Fruit fly (Drosophila melanogaster) whole organism, embryonic: Measurements from ENCODE around the gene CG32344.

ENCODE experiments used
- B-H1 ChIP-seq: fragments of 200-800 bp; sonication (Bioruptor generic); IDR thresholded peaks from 3 replicates; pipeline ENCODE4 v1.3.6; 2022; ENCODE audit warnings: missing biosample characterization, missing genetic modification characterization
- BtbVII ChIP-seq: fragments of 200-800 bp; sonication (Bioruptor generic); optimal IDR thresholded peaks from 3 replicates; lab custom pipeline; 2017; ENCODE audit warnings: missing biosample characterization, mild to moderate bottlenecking, missing genetic modification characterization
- CG10462 ChIP-seq: fragments of 200-800 bp; sonication (Bioruptor generic); optimal IDR thresholded peaks from 2 replicates; lab custom pipeline; 2016; ENCODE audit warnings: missing biosample characterization, missing genetic modification characterization
- CG10565 ChIP-seq: fragments of 200-800 bp; sonication (Bioruptor generic); optimal IDR thresholded peaks from 3 replicates; lab custom pipeline; 2016; ENCODE audit warnings: missing biosample characterization, mild to moderate bottlenecking, missing genetic modification characterization
- CG10959 ChIP-seq: fragments of 200-800 bp; sonication (Bioruptor generic); IDR thresholded peaks from 2 replicates; pipeline ENCODE4 v1.3.6; 2022; ENCODE audit warnings: missing biosample characterization, missing genetic modification characterization
- CG12391 ChIP-seq: fragments of 200-800 bp; sonication (Bioruptor generic); optimal IDR thresholded peaks from 3 replicates; lab custom pipeline; 2018; ENCODE audit warnings: missing biosample characterization, mild to moderate bottlenecking, missing genetic modification characterization, moderate library complexity
- CG13624 ChIP-seq: fragments of 200-800 bp; sonication (Bioruptor generic); optimal IDR thresholded peaks from 2 replicates; lab custom pipeline; 2016; ENCODE audit warnings: missing biosample characterization, missing genetic modification characterization
- CG14710 ChIP-seq: fragments of 200-800 bp; sonication (Bioruptor generic); optimal IDR thresholded peaks from 3 replicates; lab custom pipeline; 2019; ENCODE audit warnings: missing biosample characterization, mild to moderate bottlenecking, missing genetic modification characterization, moderate library complexity
- CG1529 ChIP-seq: fragments of 200-800 bp; sonication (Bioruptor generic); optimal IDR thresholded peaks from 3 replicates; lab custom pipeline; 2018; ENCODE audit warnings: missing biosample characterization, missing genetic modification characterization
- CG16815 ChIP-seq: fragments of 200-800 bp; sonication (Bioruptor generic); optimal IDR thresholded peaks from 3 replicates; lab custom pipeline; 2017; ENCODE audit warnings: missing biosample characterization, mild to moderate bottlenecking, missing genetic modification characterization
- CG17359 ChIP-seq: fragments of 200-800 bp; sonication (Bioruptor generic); optimal IDR thresholded peaks from 3 replicates; lab custom pipeline; 2018; ENCODE audit warnings: missing biosample characterization, mild to moderate bottlenecking, missing genetic modification characterization, moderate library complexity
- CG17361 ChIP-seq: fragments of 200-800 bp; sonication (Bioruptor generic); IDR thresholded peaks from 3 replicates; pipeline ENCODE4 v1.3.6; 2022; ENCODE audit warnings: missing biosample characterization, missing genetic modification characterization
- CG18476 ChIP-seq: fragments of 200-800 bp; sonication (Bioruptor generic); optimal IDR thresholded peaks from 2 replicates; lab custom pipeline; 2016; ENCODE audit warnings: missing biosample characterization, mild to moderate bottlenecking, missing genetic modification characterization
- CG2129 ChIP-seq: fragments of 200-800 bp; sonication (Bioruptor generic); IDR thresholded peaks from 2 replicates; pipeline ENCODE4 v1.3.6; 2022; ENCODE audit warnings: missing biosample characterization, missing genetic modification characterization; ENCODE audit not compliant: partially characterized antibody
- CG31224 ChIP-seq: fragments of 200-800 bp; sonication (Bioruptor generic); IDR thresholded peaks from 2 replicates; pipeline ENCODE4 v1.3.6; 2022; ENCODE audit warnings: missing biosample characterization, missing genetic modification characterization
- CG3163 ChIP-seq: fragments of 200-800 bp; sonication (Bioruptor generic); optimal IDR thresholded peaks from 3 replicates; lab custom pipeline; 2016; ENCODE audit warnings: missing biosample characterization, missing genetic modification characterization
- CG3407 ChIP-seq: fragments of 200-800 bp; sonication (Bioruptor generic); optimal IDR thresholded peaks from 2 replicates; lab custom pipeline; 2018; ENCODE audit warnings: missing biosample characterization, mild to moderate bottlenecking, missing genetic modification characterization
- CG6175 ChIP-seq: fragments of 200-800 bp; sonication (Bioruptor generic); IDR thresholded peaks from 3 replicates; pipeline ENCODE4 v1.3.6; 2022; ENCODE audit warnings: missing biosample characterization, missing genetic modification characterization
- CG8388 ChIP-seq: fragments of 200-800 bp; sonication (Bioruptor generic); optimal IDR thresholded peaks from 2 replicates; lab custom pipeline; 2019; ENCODE audit warnings: missing biosample characterization, mild to moderate bottlenecking, missing genetic modification characterization, moderate library complexity
- CG9215 ChIP-seq: fragments of 200-800 bp; sonication (Bioruptor generic); IDR thresholded peaks from 2 replicates; pipeline ENCODE4 v1.3.6; 2022; ENCODE audit warnings: missing biosample characterization, missing genetic modification characterization
- Dref ChIP-seq: fragments of 200-800 bp; sonication (Bioruptor generic); IDR thresholded peaks from 2 replicates; pipeline ENCODE4 v1.3.6; 2022; ENCODE audit warnings: missing biosample characterization, missing genetic modification characterization
- Drgx ChIP-seq: fragments of 200-800 bp; sonication (Bioruptor generic); IDR thresholded peaks from 2 replicates; pipeline ENCODE4 v1.3.6; 2022; ENCODE audit warnings: missing biosample characterization, missing genetic modification characterization
- HmgD ChIP-seq: fragments of 200-800 bp; sonication (Bioruptor generic); optimal IDR thresholded peaks from 3 replicates; lab custom pipeline; 2016; ENCODE audit warnings: missing biosample characterization, missing genetic modification characterization
- Hr78 ChIP-seq, 2 experiments: fragments of 200-800 bp in 1 of 2; fragments of >200 bp in 1 of 2; sonication (Bioruptor generic) in 1 of 2; optimal IDR thresholded peaks; 2 replicates each; lab custom pipeline; 2017 to 2019; ENCODE audit warnings: missing biosample characterization in 2 of 2, missing genetic modification characterization in 2 of 2, mild to moderate bottlenecking in 1 of 2, moderate library complexity in 1 of 2
- Lim3 ChIP-seq: fragments of 200-800 bp; sonication (Bioruptor generic); IDR thresholded peaks from 2 replicates; pipeline ENCODE4 v1.3.6; 2022; ENCODE audit warnings: missing biosample characterization, missing genetic modification characterization
- MTF-1 ChIP-seq: fragments of 200-800 bp; sonication (Bioruptor generic); optimal IDR thresholded peaks from 2 replicates; lab custom pipeline; 2018; ENCODE audit warnings: missing biosample characterization, mild to moderate bottlenecking, missing genetic modification characterization, borderline replicate concordance
- Mes4 ChIP-seq: fragments of 200-800 bp; sonication (Bioruptor generic); optimal IDR thresholded peaks from 2 replicates; lab custom pipeline; 2016; ENCODE audit warnings: missing biosample characterization, missing genetic modification characterization
- NC2β ChIP-seq: fragments of 200-800 bp; sonication (Bioruptor generic); optimal IDR thresholded peaks from 2 replicates; lab custom pipeline; 2016; ENCODE audit warnings: missing biosample characterization, missing genetic modification characterization
- Neu2 ChIP-seq: fragments of 200-800 bp; sonication (Bioruptor generic); optimal IDR thresholded peaks from 3 replicates; lab custom pipeline; 2016; ENCODE audit warnings: missing biosample characterization, missing genetic modification characterization, borderline replicate concordance
- Pdp1 ChIP-seq, 2 experiments: fragments of 200-800 bp; sonication (Bioruptor generic); optimal IDR thresholded peaks; 3 replicates each; lab custom pipeline; 2016; ENCODE audit warnings: missing biosample characterization in 2 of 2, missing genetic modification characterization in 2 of 2, mild to moderate bottlenecking in 1 of 2, moderate library complexity in 1 of 2
- Scr ChIP-seq: fragments of 200-800 bp; sonication (Bioruptor generic); IDR thresholded peaks from 2 replicates; pipeline ENCODE4 v1.3.6; 2022; ENCODE audit warnings: missing biosample characterization, missing genetic modification characterization; ENCODE audit not compliant: partially characterized antibody
- Side ChIP-seq: fragments of 200-800 bp; sonication (Bioruptor generic); optimal IDR thresholded peaks from 2 replicates; lab custom pipeline; 2016; ENCODE audit warnings: missing biosample characterization, missing genetic modification characterization
- Six4 ChIP-seq: fragments of 200-800 bp; sonication (Bioruptor generic); optimal IDR thresholded peaks from 2 replicates; lab custom pipeline; 2016; ENCODE audit warnings: missing biosample characterization, missing genetic modification characterization
- Spps ChIP-seq: fragments of 200-800 bp; sonication (Bioruptor generic); optimal IDR thresholded peaks from 2 replicates; lab custom pipeline; 2018; ENCODE audit warnings: missing biosample characterization, mild to moderate bottlenecking, missing genetic modification characterization
- YL-1 ChIP-seq: fragments of 200-800 bp; sonication (Bioruptor generic); optimal IDR thresholded peaks from 3 replicates; lab custom pipeline; 2017; ENCODE audit warnings: missing biosample characterization, mild to moderate bottlenecking, missing genetic modification characterization
- al ChIP-seq: fragments of 200-800 bp; sonication (Bioruptor generic); IDR thresholded peaks from 2 replicates; pipeline ENCODE4 v1.3.6; 2022; ENCODE audit warnings: missing biosample characterization, missing genetic modification characterization
- ase ChIP-seq: fragments of 200-800 bp; sonication (Bioruptor generic); IDR thresholded peaks from 3 replicates; pipeline ENCODE4 v1.3.6; 2022; ENCODE audit warnings: missing biosample characterization, missing genetic modification characterization
- ash1 ChIP-seq: fragments of 200-800 bp; sonication (Bioruptor generic); optimal IDR thresholded peaks from 2 replicates; lab custom pipeline; 2018; ENCODE audit warnings: missing biosample characterization, mild to moderate bottlenecking, missing genetic modification characterization
- dm ChIP-seq: fragments of 200-800 bp; sonication (Bioruptor generic); optimal IDR thresholded peaks from 3 replicates; lab custom pipeline; 2016; ENCODE audit warnings: missing biosample characterization, missing genetic modification characterization
- emc ChIP-seq: fragments of 200-800 bp; sonication (Bioruptor generic); optimal IDR thresholded peaks from 2 replicates; lab custom pipeline; 2016; ENCODE audit warnings: missing biosample characterization, missing genetic modification characterization
- fd96Cb ChIP-seq: fragments of 200-800 bp; sonication (Bioruptor generic); optimal IDR thresholded peaks from 2 replicates; lab custom pipeline; 2018; ENCODE audit warnings: missing biosample characterization, mild to moderate bottlenecking, missing genetic modification characterization, moderate library complexity
- gsb-n ChIP-seq: fragments of 200-800 bp; sonication (Bioruptor generic); optimal IDR thresholded peaks from 3 replicates; lab custom pipeline; 2018; ENCODE audit warnings: missing biosample characterization, mild to moderate bottlenecking, missing genetic modification characterization
- hkb ChIP-seq, 2 experiments: fragments of 200-800 bp in 1 of 2; fragments of >200 bp in 1 of 2; sonication (Bioruptor generic) in 1 of 2; IDR thresholded peaks in 1 of 2; optimal IDR thresholded peaks in 1 of 2; 2 replicates each; pipeline versions ENCODE4 v1.3.6 to Lab custom; 2017 to 2022; ENCODE audit warnings: missing biosample characterization in 1 of 2, missing genetic modification characterization in 1 of 2
- kah ChIP-seq: fragments of 200-800 bp; sonication (Bioruptor generic); optimal IDR thresholded peaks from 2 replicates; lab custom pipeline; 2018; ENCODE audit warnings: missing biosample characterization, mild to moderate bottlenecking, missing genetic modification characterization
- mam ChIP-seq: fragments of 200-800 bp; sonication (Bioruptor generic); optimal IDR thresholded peaks from 3 replicates; lab custom pipeline; 2016; ENCODE audit warnings: missing biosample characterization, missing genetic modification characterization
- nerfin-2 ChIP-seq: fragments of 200-800 bp; sonication (Bioruptor generic); IDR thresholded peaks from 2 replicates; pipeline ENCODE4 v1.3.6; 2022; ENCODE audit warnings: missing biosample characterization, missing genetic modification characterization; ENCODE audit not compliant: partially characterized antibody
- sug ChIP-seq: fragments of 200-800 bp; optimal IDR thresholded peaks from 2 replicates; lab custom pipeline; 2019; ENCODE audit warnings: missing biosample characterization, mild to moderate bottlenecking, missing genetic modification characterization, moderate library complexity
- tna ChIP-seq: fragments of 200-800 bp; sonication (Bioruptor generic); IDR thresholded peaks from 2 replicates; pipeline ENCODE4 v1.3.6; 2022; ENCODE audit warnings: missing biosample characterization, missing genetic modification characterization; ENCODE audit not compliant: partially characterized antibody
- trh ChIP-seq: fragments of 200-800 bp; sonication (Bioruptor generic); optimal IDR thresholded peaks from 2 replicates; lab custom pipeline; 2016; ENCODE audit warnings: missing biosample characterization, missing genetic modification characterization
- z ChIP-seq: fragments of 200-800 bp; sonication (Bioruptor generic); IDR thresholded peaks from 3 replicates; pipeline ENCODE4 v1.3.6; 2022; ENCODE audit warnings: missing biosample characterization, missing genetic modification characterization

CG32344 gene

DNA sequence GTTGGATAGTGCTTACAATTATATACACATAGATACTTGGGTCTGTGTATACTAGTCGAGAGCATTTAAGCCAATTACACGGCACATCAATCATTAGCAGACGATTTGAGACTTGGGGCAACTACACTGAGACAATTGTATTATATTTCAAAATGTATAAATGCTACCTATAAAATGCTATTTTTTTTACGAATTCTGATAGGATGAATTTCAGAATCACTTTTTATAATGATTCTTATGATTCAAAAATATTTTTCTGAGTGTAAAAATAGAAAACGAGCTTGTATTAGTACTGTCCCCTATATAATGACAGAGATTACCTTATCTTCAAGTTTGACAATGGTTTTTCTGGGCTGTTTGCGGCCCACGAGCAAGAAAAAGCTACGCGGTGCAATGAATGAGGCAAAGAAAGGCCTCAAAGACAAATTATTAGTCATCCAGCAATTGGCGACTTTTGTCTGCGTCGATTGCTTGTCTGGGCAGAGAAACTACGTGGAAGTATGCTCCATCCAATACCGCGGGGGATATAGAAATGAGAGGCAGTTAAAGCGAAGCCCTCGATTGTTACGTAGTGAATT lies 26.2 kb upstream of the CG32344 start (continued):
- no peak for TF ChIP-seq CG6175 (GFP tag; lab: Robert Waterston, UW)
- no peak for TF ChIP-seq tna
- TF ChIP-seq mam, result peak; percentile 76
- peak; percentile 67 for TF ChIP-seq sug (tag; lab: Kevin White, UChicago)
- no peak for TF ChIP-seq emc (GFP tag; lab: Kevin White, UChicago)
- peak; percentile 64 to 65 for TF ChIP-seq Pdp1 (GFP tag; optimal IDR thresholded peaks at IDR 0.05; lab: Kevin White, UChicago)
- TF ChIP-seq CG10462 (GFP tag; lab: Kevin White, UChicago), result no peak
- peak; percentile 33 for TF ChIP-seq BtbVII (GFP tag; lab: Kevin White, UChicago)
- TF ChIP-seq Scr, result no peak
- no peak for TF ChIP-seq hkb (optimal IDR thresholded peaks at IDR 0.05; lab: Kevin White, UChicago)
- TF ChIP-seq hkb (GFP tag; IDR thresholded peaks at IDR 0.05; lab: Robert Waterston, UW), result peak; percentile 90
- TF ChIP-seq HmgD (GFP tag; lab: Kevin White, UChicago), result no peak
- peak; percentile 5 for TF ChIP-seq CG3163
- no peak for TF ChIP-seq gsb-n (tag; lab: Kevin White, UChicago)
- TF ChIP-seq CG17359, result peak; percentile 73
- peak; percentile 89 for TF ChIP-seq CG17361 (GFP tag; lab: Robert Waterston, UW)
- TF ChIP-seq CG31224, result peak; percentile 69
- TF ChIP-seq fd96Cb, result peak; percentile 82
- no peak for TF ChIP-seq trh (GFP tag; lab: Kevin White, UChicago)
- no peak for TF ChIP-seq Neu2 (GFP tag; lab: Kevin White, UChicago)
- TF ChIP-seq CG9215, result peak; percentile 61
- TF ChIP-seq Side (GFP tag; lab: Kevin White, UChicago), result peak; percentile 51
- TF ChIP-seq CG1529, result no peak
- peak; percentile 83 for TF ChIP-seq CG13624 (GFP tag; lab: Kevin White, UChicago)
- TF ChIP-seq CG18476 (GFP tag; lab: Kevin White, UChicago), result peak; percentile 79
- no peak for TF ChIP-seq CG2129 (GFP tag; lab: Robert Waterston, UW)
- TF ChIP-seq B-H1 (GFP tag; lab: Robert Waterston, UW), result peak; percentile 72
- peak; percentile 17 for TF ChIP-seq Six4 (GFP tag; lab: Kevin White, UChicago)
- TF ChIP-seq YL-1 (GFP tag; lab: Kevin White, UChicago), result no peak
- no peak for TF ChIP-seq CG10959 (GFP tag; lab: Robert Waterston, UW)
- TF ChIP-seq CG3407 (GFP tag; lab: Kevin White, UChicago), result no peak
- TF ChIP-seq ash1, result no peak
- peak; percentile 79 for TF ChIP-seq CG12391 (tag; lab: Kevin White, UChicago)
- TF ChIP-seq NC2β, result no peak
- TF ChIP-seq CG10565, result no peak
- peak; percentile 20 for TF ChIP-seq CG16815 (GFP tag; lab: Kevin White, UChicago)
- TF ChIP-seq Lim3 (GFP tag; lab: Robert Waterston, UW), result no peak
- no peak for TF ChIP-seq kah (GFP tag; lab: Kevin White, UChicago)
- no peak for TF ChIP-seq Dref (GFP tag; lab: Robert Waterston, UW)
- TF ChIP-seq z (GFP tag; lab: Robert Waterston, UW), result no peak
- no peak for TF ChIP-seq nerfin-2 (GFP tag; lab: Robert Waterston, UW)
- peak in 1 of 2 experiments; percentile 83 for TF ChIP-seq Hr78 (GFP tag; optimal IDR thresholded peaks at IDR 0.05; lab: Kevin White, UChicago)
- no peak for TF ChIP-seq MTF-1 (GFP tag; lab: Kevin White, UChicago)
- TF ChIP-seq Drgx (GFP tag; lab: Robert Waterston, UW), result peak; percentile 71
- peak; percentile 68 for TF ChIP-seq al (GFP tag; lab: Robert Waterston, UW)
- TF ChIP-seq CG14710, result peak; percentile 70
- peak; percentile 60 for TF ChIP-seq CG8388 (GFP tag; lab: Kevin White, UChicago)
- peak; percentile 58 for TF ChIP-seq Spps (tag; lab: Kevin White, UChicago)
- peak; percentile 22 for TF ChIP-seq dm (GFP tag; lab: Kevin White, UChicago)
- TF ChIP-seq ase (GFP tag; lab: Robert Waterston, UW), result peak; percentile 69; the same call in 2 of the 3 replicates
- no peak for TF ChIP-seq Mes4 (GFP tag; lab: Kevin White, UChicago)
